Fruit fly (Drosophila melanogaster) whole organism, embryonic: ENCODE measurements around the gene Drsl2.

Experiments used
- Ada2b ChIP-seq: fragments of 200-800 bp; sonication (Bioruptor generic); IDR thresholded peaks from 2 replicates; pipeline ENCODE4 v1.3.6; 2022; ENCODE audit warnings: missing biosample characterization, missing genetic modification characterization
- CG10366 ChIP-seq: fragments of 200-800 bp; sonication (Bioruptor generic); IDR thresholded peaks from 2 replicates; pipeline ENCODE4 v1.3.6; 2022; ENCODE audit warnings: missing biosample characterization, missing genetic modification characterization
- CG11398 ChIP-seq: fragments of 200-800 bp; sonication (Bioruptor generic); optimal IDR thresholded peaks from 2 replicates; lab custom pipeline; 2016; ENCODE audit warnings: missing biosample characterization, missing genetic modification characterization
- CG13424 ChIP-seq: fragments of 200-800 bp; sonication (Bioruptor generic); optimal IDR thresholded peaks from 2 replicates; lab custom pipeline; 2019; ENCODE audit warnings: missing biosample characterization, mild to moderate bottlenecking, missing genetic modification characterization, moderate library complexity
- CG1529 ChIP-seq: fragments of 200-800 bp; sonication (Bioruptor generic); optimal IDR thresholded peaks from 3 replicates; lab custom pipeline; 2018; ENCODE audit warnings: missing biosample characterization, missing genetic modification characterization
- CG15601 ChIP-seq: fragments of 200-800 bp; sonication (Bioruptor generic); optimal IDR thresholded peaks from 3 replicates; lab custom pipeline; 2019; ENCODE audit warnings: missing biosample characterization, mild to moderate bottlenecking, missing genetic modification characterization, moderate library complexity
- CG17359 ChIP-seq: fragments of 200-800 bp; sonication (Bioruptor generic); optimal IDR thresholded peaks from 3 replicates; lab custom pipeline; 2018; ENCODE audit warnings: missing biosample characterization, mild to moderate bottlenecking, missing genetic modification characterization, moderate library complexity
- CG17568 ChIP-seq: fragments of 200-800 bp; sonication (Bioruptor generic); optimal IDR thresholded peaks from 2 replicates; lab custom pipeline; 2018; ENCODE audit warnings: missing biosample characterization, mild to moderate bottlenecking, missing genetic modification characterization, moderate library complexity
- CG17829 ChIP-seq: fragments of 200-800 bp; optimal IDR thresholded peaks from 2 replicates; lab custom pipeline; 2019; ENCODE audit warnings: missing biosample characterization, mild to moderate bottlenecking, missing genetic modification characterization, moderate library complexity
- CG18764 ChIP-seq: fragments of 200-800 bp; sonication (Bioruptor generic); optimal IDR thresholded peaks from 3 replicates; lab custom pipeline; 2016; ENCODE audit warnings: missing biosample characterization, missing genetic modification characterization
- CG2875 ChIP-seq: fragments of 200-800 bp; sonication (Bioruptor generic); optimal IDR thresholded peaks from 2 replicates; lab custom pipeline; 2017; ENCODE audit warnings: missing biosample characterization, mild to moderate bottlenecking, missing genetic modification characterization, missing genetic modification reagents
- CG2889 ChIP-seq: fragments of 200-800 bp; sonication (Bioruptor generic); IDR thresholded peaks from 3 replicates; pipeline ENCODE4 v1.3.6; 2022; ENCODE audit warnings: missing biosample characterization, missing genetic modification characterization
- CG31441 ChIP-seq: fragments of 200-800 bp; sonication (Bioruptor generic); IDR thresholded peaks from 2 replicates; pipeline ENCODE4 v1.3.6; 2022; ENCODE audit warnings: missing biosample characterization, missing genetic modification characterization
- CG3838 ChIP-seq: fragments of 200-800 bp; sonication (Bioruptor generic); optimal IDR thresholded peaks from 3 replicates; lab custom pipeline; 2016; ENCODE audit warnings: missing biosample characterization, missing genetic modification characterization
- CG8290 ChIP-seq, 3 experiments: fragments of 200-800 bp; sonication (Bioruptor generic); optimal IDR thresholded peaks; 2 replicates each; lab custom pipeline; 2016 to 2019; ENCODE audit warnings: missing biosample characterization in 3 of 3, missing genetic modification characterization in 3 of 3, mild to moderate bottlenecking in 2 of 3, moderate library complexity in 1 of 3
- CG8944 ChIP-seq: fragments of 200-800 bp; sonication (Bioruptor generic); optimal IDR thresholded peaks from 3 replicates; lab custom pipeline; 2016; ENCODE audit warnings: missing biosample characterization, missing genetic modification characterization
- Camta ChIP-seq: fragments of 200-800 bp; sonication (Bioruptor generic); optimal IDR thresholded peaks from 2 replicates; lab custom pipeline; 2016; ENCODE audit warnings: missing biosample characterization, missing genetic modification characterization
- Dll ChIP-seq: fragments of 200-800 bp; sonication (Bioruptor generic); IDR thresholded peaks from 4 replicates; pipeline ENCODE4 v1.3.6; 2022; ENCODE audit warnings: missing biosample characterization, missing genetic modification characterization; ENCODE audit not compliant: partially characterized antibody
- Eip74EF ChIP-seq, 2 experiments: fragments of 200-800 bp in 1 of 2; fragments of >200 bp in 1 of 2; sonication (Bioruptor generic) in 1 of 2; optimal IDR thresholded peaks; 2 replicates each; lab custom pipeline; 2017 to 2019; ENCODE audit warnings: missing biosample characterization in 2 of 2, missing genetic modification characterization in 2 of 2, mild to moderate bottlenecking in 1 of 2, moderate library complexity in 1 of 2
- Gsc ChIP-seq: fragments of 200-800 bp; sonication (Bioruptor generic); IDR thresholded peaks from 2 replicates; pipeline ENCODE4 v1.3.6; 2022; ENCODE audit warnings: missing biosample characterization, missing genetic modification characterization
- H2.0 ChIP-seq: fragments of 200-800 bp; sonication (Bioruptor generic); IDR thresholded peaks from 2 replicates; pipeline ENCODE4 v1.3.6; 2022; ENCODE audit warnings: missing biosample characterization, missing genetic modification characterization
- Kr ChIP-seq: fragments of 200-800 bp; sonication (Bioruptor generic); optimal IDR thresholded peaks from 2 replicates; lab custom pipeline; 2017; ENCODE audit warnings: missing biosample characterization, mild to moderate bottlenecking, missing genetic modification characterization
- MESR4 ChIP-seq: fragments of 200-800 bp; sonication (Bioruptor generic); optimal IDR thresholded peaks from 2 replicates; lab custom pipeline; 2018; ENCODE audit warnings: missing biosample characterization, mild to moderate bottlenecking, missing genetic modification characterization, moderate library complexity
- MTF-1 ChIP-seq: fragments of 200-800 bp; sonication (Bioruptor generic); optimal IDR thresholded peaks from 2 replicates; lab custom pipeline; 2018; ENCODE audit warnings: missing biosample characterization, mild to moderate bottlenecking, missing genetic modification characterization, borderline replicate concordance
- NK7.1 ChIP-seq: fragments of 200-800 bp; sonication (Bioruptor generic); optimal IDR thresholded peaks from 3 replicates; lab custom pipeline; 2016; ENCODE audit warnings: missing biosample characterization, missing genetic modification characterization
- Oli ChIP-seq: fragments of 200-800 bp; sonication (Bioruptor generic); optimal IDR thresholded peaks from 2 replicates; lab custom pipeline; 2018; ENCODE audit warnings: missing biosample characterization, mild to moderate bottlenecking, missing genetic modification characterization, moderate library complexity
- Ravus ChIP-seq: fragments of 200-800 bp; sonication (Bioruptor generic); IDR thresholded peaks from 2 replicates; pipeline ENCODE4 v1.3.6; 2022; ENCODE audit warnings: missing biosample characterization, missing genetic modification characterization
- Xbp1 ChIP-seq: fragments of 200-800 bp; sonication (Bioruptor generic); optimal IDR thresholded peaks from 3 replicates; lab custom pipeline; 2016; ENCODE audit warnings: missing biosample characterization, mild to moderate bottlenecking, missing genetic modification characterization
- ase ChIP-seq: fragments of 200-800 bp; sonication (Bioruptor generic); IDR thresholded peaks from 3 replicates; pipeline ENCODE4 v1.3.6; 2022; ENCODE audit warnings: missing biosample characterization, missing genetic modification characterization
- bsh ChIP-seq, 2 experiments: fragments of 200-800 bp; sonication (Bioruptor generic); optimal IDR thresholded peaks; 2 replicates each; lab custom pipeline; 2017 to 2018; ENCODE audit warnings: mild to moderate bottlenecking in 2 of 2, missing biosample characterization in 2 of 2, missing genetic modification characterization in 2 of 2, moderate library complexity in 1 of 2
- croc ChIP-seq: fragments of 200-800 bp; sonication (Bioruptor generic); conservative IDR thresholded peaks from 3 replicates; pipeline ENCODE4 v1.3.6; 2022; ENCODE audit warnings: missing biosample characterization, missing genetic modification characterization
- crol ChIP-seq: fragments of 200-800 bp; sonication (Bioruptor generic); IDR thresholded peaks from 2 replicates; pipeline ENCODE4 v1.3.6; 2022; ENCODE audit warnings: missing biosample characterization, missing genetic modification characterization
- dati ChIP-seq: fragments of 200-800 bp; sonication (Bioruptor generic); IDR thresholded peaks from 2 replicates; pipeline ENCODE4 v1.3.6; 2022; ENCODE audit warnings: missing biosample characterization, missing genetic modification characterization
- dmrt99B ChIP-seq: fragments of 200-800 bp; sonication (Bioruptor generic); optimal IDR thresholded peaks from 2 replicates; lab custom pipeline; 2018; ENCODE audit warnings: missing biosample characterization, mild to moderate bottlenecking, missing genetic modification characterization, moderate library complexity
- hb ChIP-seq: fragments of 200-800 bp; sonication (Bioruptor generic); IDR thresholded peaks from 3 replicates; pipeline ENCODE4 v1.3.6; 2022; ENCODE audit warnings: missing biosample characterization, missing genetic modification characterization; ENCODE audit not compliant: partially characterized antibody
- hkb ChIP-seq, 2 experiments: fragments of 200-800 bp in 1 of 2; fragments of >200 bp in 1 of 2; sonication (Bioruptor generic) in 1 of 2; IDR thresholded peaks in 1 of 2; optimal IDR thresholded peaks in 1 of 2; 2 replicates each; pipeline versions ENCODE4 v1.3.6 to Lab custom; 2017 to 2022; ENCODE audit warnings: missing biosample characterization in 1 of 2, missing genetic modification characterization in 1 of 2
- lola ChIP-seq, 3 experiments: fragments of >200 bp in 2 of 3; fragments of 200-800 bp in 1 of 3; sonication (Bioruptor generic) in 1 of 3; optimal IDR thresholded peaks; 2 replicates each; lab custom pipeline; 2017 to 2019; ENCODE audit warnings: missing biosample characterization in 3 of 3, missing genetic modification characterization in 3 of 3, mild to moderate bottlenecking in 1 of 3, moderate library complexity in 1 of 3
- nom ChIP-seq: fragments of 200-800 bp; sonication (Bioruptor generic); optimal IDR thresholded peaks from 2 replicates; lab custom pipeline; 2017; ENCODE audit warnings: missing biosample characterization, missing genetic modification characterization, mild to moderate bottlenecking, moderate library complexity, missing genetic modification reagents
- onecut ChIP-seq: fragments of 200-800 bp; sonication (Bioruptor generic); IDR thresholded peaks from 2 replicates; pipeline ENCODE4 v1.3.6; 2022; ENCODE audit warnings: missing biosample characterization, missing genetic modification characterization
- otp ChIP-seq: fragments of 200-800 bp; sonication (Bioruptor generic); IDR thresholded peaks from 3 replicates; pipeline ENCODE4, ENCODE4 v1.3.6; 2022; ENCODE audit warnings: missing biosample characterization, missing genetic modification characterization
- p53 ChIP-seq: fragments of 200-800 bp; sonication (Bioruptor generic); optimal IDR thresholded peaks from 2 replicates; lab custom pipeline; 2016; ENCODE audit warnings: missing biosample characterization, missing genetic modification characterization
- pzg ChIP-seq: fragments of 200-800 bp; sonication (Bioruptor generic); optimal IDR thresholded peaks from 3 replicates; lab custom pipeline; 2018; ENCODE audit warnings: missing biosample characterization, mild to moderate bottlenecking, missing genetic modification characterization, moderate library complexity
- so ChIP-seq: fragments of 200-800 bp; sonication (Bioruptor generic); IDR thresholded peaks from 3 replicates; pipeline ENCODE4 v1.3.6; 2022; ENCODE audit warnings: missing biosample characterization, missing genetic modification characterization
- sr ChIP-seq: fragments of 200-800 bp; sonication (Bioruptor generic); IDR thresholded peaks from 3 replicates; pipeline ENCODE4 v1.3.6; 2022; ENCODE audit warnings: missing biosample characterization, missing genetic modification characterization
- tgo ChIP-seq: fragments of 200-800 bp; sonication (Bioruptor generic); IDR thresholded peaks from 3 replicates; pipeline ENCODE4 v1.3.6; 2022; ENCODE audit warnings: missing biosample characterization, missing genetic modification characterization
- toy ChIP-seq: fragments of 200-800 bp; sonication (Bioruptor generic); IDR thresholded peaks from 2 replicates; pipeline ENCODE4 v1.3.6; 2022; ENCODE audit warnings: missing biosample characterization, missing genetic modification characterization
- unpg ChIP-seq: fragments of 200-800 bp; sonication (Bioruptor generic); optimal IDR thresholded peaks from 3 replicates; lab custom pipeline; 2018; ENCODE audit warnings: missing biosample characterization, mild to moderate bottlenecking, missing genetic modification characterization, moderate library complexity
- wor ChIP-seq: fragments of 200-800 bp; sonication (Bioruptor generic); IDR thresholded peaks from 2 replicates; pipeline ENCODE4 v1.3.6; 2022; ENCODE audit warnings: missing biosample characterization, missing genetic modification characterization

Gene Drsl2

DNA sequence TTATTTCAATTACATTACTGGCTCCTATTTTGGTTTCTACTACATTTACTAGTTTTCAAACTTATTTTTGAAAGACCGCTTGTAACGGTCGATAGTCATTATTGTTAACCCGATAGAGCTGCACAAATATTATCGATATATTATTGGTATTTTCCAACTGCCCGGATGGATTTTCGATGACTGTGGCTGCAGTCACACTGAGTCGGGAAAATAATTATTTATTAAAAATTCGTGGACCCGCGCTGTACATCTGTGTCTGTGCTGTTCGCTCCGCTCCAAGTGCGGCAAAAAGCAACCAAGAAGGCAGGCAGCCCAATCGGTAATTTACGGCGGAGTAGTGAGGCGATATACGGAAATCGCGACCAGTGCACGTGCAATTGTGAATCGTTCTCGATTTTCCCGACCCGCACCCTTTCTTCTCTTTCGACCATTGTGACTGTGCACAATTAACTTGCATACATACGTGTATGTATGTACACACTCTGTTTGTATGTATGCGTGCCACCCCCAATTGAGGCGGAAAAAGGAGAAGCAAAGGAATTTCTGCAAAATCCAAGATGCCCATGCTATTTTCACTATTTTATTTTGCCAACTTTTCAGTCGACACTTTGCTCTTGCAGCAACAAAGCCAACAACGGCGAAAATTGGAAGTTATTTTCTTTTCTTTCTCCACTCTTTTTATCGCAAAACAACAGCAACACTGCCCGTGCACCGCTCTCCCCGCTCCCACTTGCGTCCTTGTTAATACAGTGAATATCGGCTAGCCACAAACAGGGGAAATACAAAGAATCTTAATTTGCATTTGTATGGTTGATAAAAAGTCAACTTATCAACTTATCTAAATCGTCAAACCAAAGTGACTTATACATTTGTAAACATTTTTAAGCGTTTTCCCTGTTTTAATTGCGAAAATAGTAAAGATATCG lies 10.4 kb upstream of the Drsl2 start, which contains the start of gene ZnT63C (continued):
- TF ChIP-seq CG17568 (GFP tag; lab: Kevin White, UChicago) (no peak), pzg (GFP tag; lab: Kevin White, UChicago) (peak; percentile 74), unpg (GFP tag; lab: Kevin White, UChicago) (no peak), dmrt99B (no peak), NK7.1 (GFP tag; lab: Kevin White, UChicago) (no peak), onecut (GFP tag; lab: Robert Waterston, UW) (no peak), Oli (tag; lab: Kevin White, UChicago) (no peak), hkb (optimal IDR thresholded peaks at IDR 0.05; lab: Kevin White, UChicago) (no peak), hkb (GFP tag; IDR thresholded peaks at IDR 0.05; lab: Robert Waterston, UW) (no peak), tgo (GFP tag; lab: Robert Waterston, UW) (no peak), CG2889 (GFP tag; lab: Robert Waterston, UW) (no peak), ase (GFP tag; lab: Robert Waterston, UW) (no peak), wor (GFP tag; lab: Robert Waterston, UW) (no peak), CG13424 (tag; lab: Kevin White, UChicago) (no peak), CG15601 (tag; lab: Kevin White, UChicago) (no peak), Ada2b (no peak), CG8944 (GFP tag; lab: Kevin White, UChicago) (no peak), Camta (GFP tag; lab: Kevin White, UChicago) (no peak), H2.0 (GFP tag; lab: Robert Waterston, UW) (no peak), bsh (GFP tag; optimal IDR thresholded peaks at IDR 0.05; lab: Kevin White, UChicago) (no peak), CG10366 (GFP tag; lab: Robert Waterston, UW) (no peak), CG18764 (no peak), dati (GFP tag; lab: Robert Waterston, UW) (no peak), Dll (GFP tag; lab: Robert Waterston, UW) (peak; percentile 82), lola (GFP tag; optimal IDR thresholded peaks at IDR 0.05; lab: Kevin White, UChicago) (no peak), crol (GFP tag; lab: Robert Waterston, UW) (peak; percentile 89), Eip74EF (GFP tag; optimal IDR thresholded peaks at IDR 0.05; lab: Kevin White, UChicago) (no peak), CG2875 (GFP tag; lab: Kevin White, UChicago) (no peak), p53 (no peak), CG31441 (GFP tag; lab: Robert Waterston, UW) (no peak), sr (GFP tag; lab: Robert Waterston, UW) (no peak), so (no peak), Ravus (GFP tag; lab: Robert Waterston, UW) (no peak), CG17359 (tag; lab: Kevin White, UChicago) (no peak), CG3838 (GFP tag; lab: Kevin White, UChicago) (no peak), hb (GFP tag; lab: Robert Waterston, UW) (peak; percentile 79), CG11398 (no peak), nom (GFP tag; lab: Kevin White, UChicago) (peak; percentile 79), croc (GFP tag; lab: Robert Waterston, UW) (no peak), CG1529 (GFP tag; lab: Kevin White, UChicago) (no peak), Gsc (GFP tag; lab: Robert Waterston, UW) (no peak), MESR4 (peak; percentile 92), MTF-1 (GFP tag; lab: Kevin White, UChicago) (peak; percentile 23), Xbp1 (GFP tag; lab: Kevin White, UChicago) (no peak), toy (GFP tag; lab: Robert Waterston, UW) (no peak), Kr (GFP tag; lab: Kevin White, UChicago) (no peak), CG8290 (GFP tag; optimal IDR thresholded peaks at IDR 0.05; lab: Kevin White, UChicago) (no peak), CG8290 (tag; optimal IDR thresholded peaks at IDR 0.05; lab: Kevin White, UChicago) (peak in 1 of 2 experiments; percentile 30), CG17829 (no peak), otp (GFP tag; lab: Robert Waterston, UW) (peak; percentile 26; the same call in 1 of the 3 replicates)
